Fruit fly (Drosophila melanogaster): ENCODE data around the gene nau.

The nau gene

DNA sequence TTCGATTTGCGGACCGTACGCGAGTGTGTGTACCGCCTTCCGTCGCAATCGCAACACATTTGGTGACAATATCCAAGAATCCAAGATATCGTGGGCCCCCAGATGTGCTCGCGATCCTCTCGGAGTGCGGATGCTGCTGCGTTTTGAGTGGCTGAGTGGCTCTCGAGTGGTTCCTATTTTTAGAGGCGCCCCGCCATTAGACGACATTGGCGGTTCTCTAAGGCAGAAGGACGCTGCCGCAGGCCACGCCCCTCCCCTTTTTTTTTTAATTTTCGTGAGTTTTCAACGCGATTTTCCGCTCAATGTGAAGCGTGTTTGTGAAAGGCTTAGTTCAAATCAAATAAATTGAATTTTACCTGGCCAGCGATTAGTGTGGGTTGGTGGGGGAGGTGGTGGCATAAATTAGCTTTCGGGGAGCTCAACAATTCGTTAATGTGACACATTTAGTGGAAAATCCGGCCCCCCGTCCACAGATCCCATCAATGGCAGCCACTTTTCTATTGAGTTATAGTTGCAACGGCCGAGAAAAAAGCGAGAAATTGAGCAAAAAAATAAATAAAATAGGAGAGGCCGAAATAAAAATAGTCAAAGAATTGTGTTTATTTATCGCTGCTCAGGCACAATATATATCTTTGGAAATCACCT is at the start of gene nau:
TSS of gene nau (minus strand) at position 61 of the 645 bp plus-strand sequence.
- TF ChIP-seq CG8478 (optimal IDR thresholded peaks at IDR 0.05) (no peak), pan (optimal IDR thresholded peaks at IDR 0.05) (no peak), psq (optimal IDR thresholded peaks at IDR 0.05) (no peak), Dll (optimal IDR thresholded peaks at IDR 0.05) (no peak), EcR (GFP tag; optimal IDR thresholded peaks at IDR 0.05) (no peak), usp (GFP tag; optimal IDR thresholded peaks at IDR 0.05) (no peak)

DNA sequence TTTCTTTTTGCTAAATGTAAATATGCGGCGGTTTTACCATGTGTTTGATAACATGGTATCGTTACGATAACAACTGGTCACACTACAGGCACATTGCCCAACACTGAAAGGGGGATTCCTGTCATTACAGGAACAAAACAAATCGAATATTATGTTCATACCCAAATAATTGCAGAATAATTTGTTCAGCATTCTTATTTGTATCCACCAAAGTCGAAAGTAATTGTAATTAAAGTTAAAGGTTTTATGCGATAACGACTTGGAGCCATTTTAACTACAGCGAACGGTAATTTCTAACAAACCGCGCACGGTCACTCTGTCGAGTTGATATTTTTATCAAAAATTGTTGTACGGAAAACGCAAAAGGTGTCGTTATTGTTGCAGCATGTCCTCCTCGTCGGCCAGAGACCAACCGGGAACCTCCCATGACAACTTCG is 49.3 kb upstream of the nau start, which contains the start of the genes CG10214 and CG10375:
TSS of gene CG10214 (minus strand) at position 72 of the 437 bp plus-strand sequence.
TSS of gene CG10375 (plus strand) at position 296 of the 437 bp plus-strand sequence.
- TF ChIP-seq pan (optimal IDR thresholded peaks at IDR 0.05) (no peak), usp (GFP tag; optimal IDR thresholded peaks at IDR 0.05) (no peak), CG8478 (optimal IDR thresholded peaks at IDR 0.05) (no peak)

DNA sequence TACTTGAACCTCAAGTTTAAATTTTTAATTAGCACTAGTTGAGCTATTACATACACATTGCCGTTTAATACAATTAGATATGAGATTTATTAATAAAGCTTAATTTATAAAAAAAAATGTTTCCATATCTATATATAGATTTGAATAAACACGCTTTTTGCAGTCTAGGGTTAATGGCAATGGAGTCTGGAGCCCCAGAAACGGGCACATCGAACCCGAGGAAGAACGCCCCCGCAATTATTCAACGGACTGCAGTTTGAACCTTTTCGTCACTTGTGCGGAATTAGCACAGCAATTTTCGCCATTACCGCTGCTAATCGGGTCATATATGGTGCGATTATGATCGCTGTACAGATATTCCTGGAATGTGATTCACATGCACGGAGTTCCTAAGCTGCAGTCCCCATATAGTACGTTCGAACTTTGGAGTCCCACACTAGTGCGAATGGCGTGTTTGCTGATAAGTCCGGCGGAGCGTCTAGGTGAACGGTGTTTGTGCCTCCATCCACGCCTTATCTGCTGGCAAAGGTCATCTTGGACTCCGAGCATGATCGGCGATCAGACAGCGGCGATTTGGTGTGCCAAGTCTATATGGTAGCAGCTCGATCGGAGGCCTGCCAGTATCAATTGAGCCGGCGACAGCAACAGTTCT is 45.6 kb upstream of the nau start, which contains the start of gene Lsd-1:
TSS of gene Lsd-1 (plus strand) at position 236 of the 652 bp plus-strand sequence.
- TF ChIP-seq usp (GFP tag; optimal IDR thresholded peaks at IDR 0.05): no peak
- no peak for TF ChIP-seq pan (optimal IDR thresholded peaks at IDR 0.05)
- TF ChIP-seq psq (optimal IDR thresholded peaks at IDR 0.05): no peak
- TF ChIP-seq Dll (optimal IDR thresholded peaks at IDR 0.05): no peak
- no peak for TF ChIP-seq CG8478 (optimal IDR thresholded peaks at IDR 0.05)
- TF ChIP-seq EcR (GFP tag; optimal IDR thresholded peaks at IDR 0.05): no peak

DNA sequence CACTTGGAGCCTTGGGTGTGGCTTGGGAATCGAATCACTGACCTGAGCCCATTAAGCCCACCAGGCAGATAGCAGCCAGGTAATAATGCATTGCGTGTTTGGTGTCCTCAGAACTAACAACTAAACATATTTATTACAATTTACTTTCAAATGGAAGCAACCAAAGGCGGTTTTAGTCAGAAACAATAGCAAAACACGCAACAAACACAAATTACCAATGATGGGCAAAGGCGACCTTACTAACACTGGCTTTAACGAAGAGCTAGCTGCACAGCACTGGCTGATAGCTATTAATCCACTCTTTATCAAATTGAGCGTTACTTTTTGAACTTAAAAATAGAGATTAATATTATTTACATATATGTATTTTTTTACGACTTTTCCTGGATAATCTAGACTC is 44.9 kb upstream of the nau start, which contains the start of gene udt:
TSS of gene udt (minus strand) at position 249 of the 400 bp plus-strand sequence.
- TF ChIP-seq psq (optimal IDR thresholded peaks at IDR 0.05): no peak
- no peak for TF ChIP-seq Dll (optimal IDR thresholded peaks at IDR 0.05)
- no peak for TF ChIP-seq usp (GFP tag; optimal IDR thresholded peaks at IDR 0.05)
- no peak for TF ChIP-seq CG8478 (optimal IDR thresholded peaks at IDR 0.05)
- no peak for TF ChIP-seq EcR (GFP tag; optimal IDR thresholded peaks at IDR 0.05)
- TF ChIP-seq pan (optimal IDR thresholded peaks at IDR 0.05): no peak

DNA sequence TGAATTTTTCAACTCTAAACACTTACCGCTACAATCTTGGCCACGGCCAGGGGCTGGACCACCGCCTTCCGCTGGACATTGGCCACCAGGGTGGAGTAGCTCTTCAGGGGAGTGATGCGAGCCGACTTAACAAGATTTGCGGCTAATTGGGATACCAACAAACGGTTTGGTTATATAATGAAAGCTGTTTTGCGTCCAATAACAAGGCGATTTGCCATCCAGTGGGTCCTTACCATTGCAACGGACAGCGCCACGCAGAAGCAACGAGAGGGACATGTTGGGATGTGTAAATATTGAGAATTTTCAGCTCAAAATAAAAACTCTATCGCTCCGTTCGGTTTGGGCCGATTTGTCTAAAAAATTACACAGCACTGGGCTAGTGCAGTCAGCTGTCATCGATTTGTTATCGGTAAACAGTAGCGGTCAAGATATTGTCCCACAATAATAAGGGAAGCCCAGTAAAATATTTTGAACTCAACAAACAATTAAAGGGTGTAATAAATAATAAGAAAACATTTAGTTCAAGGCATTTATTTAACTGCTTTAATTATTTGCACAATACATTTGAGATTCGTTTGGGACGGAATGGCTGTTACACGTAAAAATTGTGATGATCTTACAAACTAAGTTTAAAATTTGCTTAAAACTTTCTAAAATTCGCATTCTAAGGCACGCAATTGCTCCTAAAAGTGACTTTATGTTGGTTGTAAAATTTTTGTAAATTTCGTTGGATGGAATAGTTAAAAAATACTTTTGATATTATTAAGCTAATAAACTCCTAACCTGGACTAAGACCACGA is 42.3 kb upstream of the nau start, which contains the start of gene SdhD:
TSS of gene SdhD (minus strand) at position 382 of the 800 bp plus-strand sequence.
- no peak for TF ChIP-seq pan (optimal IDR thresholded peaks at IDR 0.05)
- no peak for TF ChIP-seq CG8478 (optimal IDR thresholded peaks at IDR 0.05)
- no peak for TF ChIP-seq EcR (GFP tag; optimal IDR thresholded peaks at IDR 0.05)
- TF ChIP-seq usp (GFP tag; optimal IDR thresholded peaks at IDR 0.05): no peak
- no peak for TF ChIP-seq psq (optimal IDR thresholded peaks at IDR 0.05)
- TF ChIP-seq Dll (optimal IDR thresholded peaks at IDR 0.05): no peak

DNA sequence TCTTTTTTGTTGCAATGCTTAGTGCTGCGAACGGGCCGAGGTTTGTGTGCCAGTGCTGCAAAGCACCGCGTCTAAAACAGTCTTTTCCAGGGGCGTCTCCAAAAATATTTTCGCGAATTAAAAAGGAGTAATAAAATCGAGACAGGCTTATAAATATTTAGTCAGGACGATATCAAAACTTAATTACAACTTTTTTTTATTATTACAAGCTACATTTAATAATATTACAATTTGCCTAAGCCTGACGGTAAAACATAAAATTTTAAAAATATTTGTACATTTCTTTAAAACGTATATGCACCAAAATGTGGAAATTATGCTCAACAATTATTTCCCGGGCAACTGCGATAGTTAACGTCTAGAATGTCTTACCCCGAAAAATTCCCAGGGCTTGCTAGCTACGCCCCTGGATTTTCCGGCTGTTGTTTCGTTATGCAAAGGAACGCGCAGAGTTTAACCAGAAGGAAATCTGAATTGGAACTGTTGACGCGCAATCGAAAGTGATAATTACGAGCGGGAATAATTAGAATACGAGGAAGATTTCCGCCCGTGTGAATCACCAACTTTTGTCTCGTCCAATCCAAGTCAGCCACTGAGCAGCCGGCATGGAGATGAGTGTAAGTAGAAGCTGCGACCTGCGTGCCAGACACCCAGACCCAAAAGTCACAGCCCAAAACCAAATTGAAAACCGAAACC is 39.9 kb upstream of the nau start, which contains the start of the genes PTPMT1 and Hrd3:
TSS of gene PTPMT1 (plus strand) at position 428 of the 696 bp plus-strand sequence.
TSS of gene Hrd3 (minus strand) at position 646 of the 696 bp plus-strand sequence.
- TF ChIP-seq CG8478 (optimal IDR thresholded peaks at IDR 0.05): no peak
- no peak for TF ChIP-seq Dll (optimal IDR thresholded peaks at IDR 0.05)
- TF ChIP-seq psq (optimal IDR thresholded peaks at IDR 0.05): no peak
- TF ChIP-seq pan (optimal IDR thresholded peaks at IDR 0.05): no peak
- TF ChIP-seq usp (GFP tag; optimal IDR thresholded peaks at IDR 0.05): no peak
- TF ChIP-seq EcR (GFP tag; optimal IDR thresholded peaks at IDR 0.05): no peak

DNA sequence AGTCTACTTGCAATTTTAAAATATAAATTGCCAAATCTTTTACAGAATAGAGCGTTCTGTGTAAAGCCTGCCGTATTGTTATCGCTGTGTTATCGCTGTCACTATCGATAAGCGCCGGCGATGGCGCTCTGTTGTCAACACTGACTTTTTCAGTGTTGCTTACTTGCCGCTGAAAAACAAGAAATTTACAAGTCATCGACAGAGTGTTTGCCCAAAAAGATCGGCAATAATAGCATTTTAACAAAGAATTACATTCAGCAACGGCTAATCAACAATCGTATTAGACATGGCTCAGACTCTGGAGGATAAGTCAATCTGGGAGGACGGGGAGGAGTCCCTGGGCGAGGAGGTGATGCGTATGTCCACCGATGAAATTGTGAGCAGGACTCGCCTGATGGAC is 34.6 kb upstream of the nau start, which contains the start of the genes RanBP3 and Rpt5:
TSS of gene RanBP3 (minus strand) at position 107 of the 400 bp plus-strand sequence.
TSS of gene Rpt5 (plus strand) at position 149 of the 400 bp plus-strand sequence.
- no peak for TF ChIP-seq usp (GFP tag; optimal IDR thresholded peaks at IDR 0.05)
- TF ChIP-seq psq (optimal IDR thresholded peaks at IDR 0.05): no peak
- TF ChIP-seq CG8478 (optimal IDR thresholded peaks at IDR 0.05): no peak
- no peak for TF ChIP-seq Dll (optimal IDR thresholded peaks at IDR 0.05)
- no peak for TF ChIP-seq EcR (GFP tag; optimal IDR thresholded peaks at IDR 0.05)
- TF ChIP-seq pan (optimal IDR thresholded peaks at IDR 0.05): no peak

DNA sequence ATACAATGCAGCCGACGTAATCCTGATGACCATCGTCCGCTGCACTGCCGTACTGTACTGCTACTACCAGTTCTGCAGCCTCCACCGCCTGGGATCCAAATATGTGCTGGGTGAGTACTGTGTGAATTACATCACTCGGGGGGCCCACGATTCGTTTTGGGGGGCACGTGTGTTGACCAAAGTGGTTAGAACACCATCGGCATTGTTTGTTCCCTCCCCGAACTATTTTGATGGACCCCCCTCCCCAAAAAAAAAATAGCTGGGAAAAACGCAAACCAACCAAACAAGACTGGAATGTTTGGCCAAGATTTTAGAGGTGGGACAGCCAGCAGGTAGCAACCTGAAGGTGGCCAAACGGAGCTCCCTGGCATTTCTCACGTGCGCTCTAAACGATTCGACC is 29.3 kb upstream of the nau start:
- TF ChIP-seq CG8478 (optimal IDR thresholded peaks at IDR 0.05): no peak
- TF ChIP-seq psq (optimal IDR thresholded peaks at IDR 0.05): no peak
- TF ChIP-seq pan (optimal IDR thresholded peaks at IDR 0.05): no peak
- TF ChIP-seq Dll (optimal IDR thresholded peaks at IDR 0.05): no peak
- TF ChIP-seq EcR (GFP tag; optimal IDR thresholded peaks at IDR 0.05): no peak
- TF ChIP-seq usp (GFP tag; optimal IDR thresholded peaks at IDR 0.05): no peak

DNA sequence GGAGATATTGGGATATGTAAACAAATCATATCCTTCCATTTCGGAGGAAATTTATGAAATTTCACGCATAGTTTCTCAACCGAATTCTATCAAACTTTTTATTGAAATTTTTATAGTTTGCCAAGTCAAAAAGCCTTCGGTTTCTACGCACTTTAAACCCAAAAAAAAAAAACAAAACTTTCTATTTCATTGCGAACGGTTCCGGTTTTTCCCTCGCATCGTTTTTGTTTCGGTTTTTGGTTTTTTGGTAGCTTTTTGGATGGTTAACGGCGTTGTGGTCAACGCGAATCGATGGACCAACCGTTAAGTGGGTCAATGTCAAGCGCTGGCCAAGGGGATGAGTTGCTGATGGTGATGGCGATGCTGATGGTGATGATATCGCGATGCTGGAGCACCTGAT is 22.8 kb upstream of the nau start:
- no peak for TF ChIP-seq EcR (GFP tag; optimal IDR thresholded peaks at IDR 0.05)
- no peak for TF ChIP-seq Dll (optimal IDR thresholded peaks at IDR 0.05)
- TF ChIP-seq psq (optimal IDR thresholded peaks at IDR 0.05): no peak
- no peak for TF ChIP-seq pan (optimal IDR thresholded peaks at IDR 0.05)
- TF ChIP-seq CG8478 (optimal IDR thresholded peaks at IDR 0.05): no peak
- no peak for TF ChIP-seq usp (GFP tag; optimal IDR thresholded peaks at IDR 0.05)

DNA sequence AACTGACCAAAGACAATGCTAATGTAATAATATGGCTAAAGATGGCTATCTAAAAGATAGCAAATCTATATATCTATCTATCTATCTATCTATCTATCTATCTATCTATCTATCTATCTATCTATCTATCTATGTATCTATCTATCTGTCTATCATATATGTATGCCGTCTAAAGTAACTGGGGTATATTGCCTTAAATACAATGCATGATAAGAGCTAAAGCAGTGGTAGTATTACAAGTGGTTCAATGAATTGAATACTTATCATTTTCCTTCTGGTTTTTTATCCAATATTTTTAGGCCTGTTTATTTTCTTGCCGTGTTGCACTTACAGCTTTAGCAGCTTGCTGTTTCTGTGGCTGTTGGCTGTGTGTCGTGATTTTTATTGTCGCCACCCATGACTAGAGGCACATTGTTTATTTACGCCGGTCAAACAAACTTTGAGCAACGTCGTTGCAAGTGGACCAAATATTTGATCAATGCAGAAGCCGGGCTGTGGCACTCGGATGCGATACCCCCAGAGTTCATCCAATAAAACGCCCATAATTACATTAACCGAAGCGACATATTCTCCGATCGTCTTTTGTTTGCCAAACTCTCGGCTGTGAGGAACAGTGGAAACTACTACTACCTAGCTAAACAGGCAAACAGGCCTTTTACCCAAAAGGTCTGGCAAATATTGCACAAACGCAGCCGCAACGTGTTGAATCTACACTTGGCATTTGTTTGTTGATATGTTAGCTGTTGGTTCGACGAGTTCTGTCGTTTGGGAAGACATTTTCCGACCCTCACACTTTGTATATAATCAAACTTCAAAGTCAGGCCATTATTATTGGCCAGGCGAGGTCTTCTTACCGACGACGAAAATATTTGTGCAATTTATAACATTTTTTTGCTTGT is 19.8 kb upstream of the nau start:
- no peak for TF ChIP-seq CG8478 (optimal IDR thresholded peaks at IDR 0.05)
- no peak for TF ChIP-seq psq (optimal IDR thresholded peaks at IDR 0.05)
- no peak for TF ChIP-seq Dll (optimal IDR thresholded peaks at IDR 0.05)
- TF ChIP-seq usp (GFP tag; optimal IDR thresholded peaks at IDR 0.05): no peak
- no peak for TF ChIP-seq EcR (GFP tag; optimal IDR thresholded peaks at IDR 0.05)
- TF ChIP-seq pan (optimal IDR thresholded peaks at IDR 0.05): no peak

All from whole organism.